Worm (Caenorhabditis elegans): ENCODE results near the gene ptp-2.

Gene ptp-2

ce11 chrII:5885966-5886621, 32.4 kb upstream of the ptp-2 start:
- TF ChIP-seq lsy-2 (tag; optimal IDR thresholded peaks at IDR 0.05) = peak in 1 of 2 experiments; percentile 33
- TF ChIP-seq nhr-90 (tag; optimal IDR thresholded peaks at IDR 0.05; ENCODE audit: poor library complexity) = peak; percentile 5
- peak; percentile 68 for TF ChIP-seq lin-14 (GFP tag; optimal IDR thresholded peaks at IDR 0.05)
- TF ChIP-seq elt-2 (tag; optimal IDR thresholded peaks at IDR 0.05) = peak; percentile 28
- peak; percentile 6 for TF ChIP-seq nhr-71 (tag; optimal IDR thresholded peaks at IDR 0.05)
- TF ChIP-seq nhr-77 (tag; optimal IDR thresholded peaks at IDR 0.05) = no peak
- TF ChIP-seq fkh-4 (tag; optimal IDR thresholded peaks at IDR 0.05; ENCODE audit: borderline replicate concordance) = no peak
- no peak for TF ChIP-seq isw-1 (GFP tag; IDR thresholded peaks at IDR 0.05)
- no peak for TF ChIP-seq alr-1 (tag; optimal IDR thresholded peaks at IDR 0.05; ENCODE audit: borderline replicate concordance)
- TF ChIP-seq fkh-8 (tag; optimal IDR thresholded peaks at IDR 0.05) = no peak
- no peak for TF ChIP-seq lin-13 (GFP tag; optimal IDR thresholded peaks at IDR 0.05)
- TF ChIP-seq snu-23 (GFP tag; optimal IDR thresholded peaks at IDR 0.05) = peak; percentile 32
- TF ChIP-seq dpl-1 (GFP tag; optimal IDR thresholded peaks at IDR 0.05) = no peak
- TF ChIP-seq ceh-82 (tag; optimal IDR thresholded peaks at IDR 0.05) = no peak
- no peak for TF ChIP-seq hlh-17 (GFP tag; optimal IDR thresholded peaks at IDR 0.05; ENCODE audit: borderline replicate concordance)
- TF ChIP-seq lin-35 (GFP tag; optimal IDR thresholded peaks at IDR 0.05) = peak in 1 of 2 experiments; percentile 58
- no peak for TF ChIP-seq aly-2 (tag; optimal IDR thresholded peaks at IDR 0.05)
- TF ChIP-seq ceh-63 (GFP tag; optimal IDR thresholded peaks at IDR 0.05) = no peak
- TF ChIP-seq skn-1 (tag; optimal IDR thresholded peaks at IDR 0.05) = no peak
- no peak for TF ChIP-seq nhr-237 (tag; optimal IDR thresholded peaks at IDR 0.05)
- TF ChIP-seq blmp-1 (tag; optimal IDR thresholded peaks at IDR 0.05) = peak; percentile 95
- peak; percentile 46 for TF ChIP-seq jun-1 (tag; optimal IDR thresholded peaks at IDR 0.05)
- TF ChIP-seq dsc-1 (tag; optimal IDR thresholded peaks at IDR 0.05) = no peak
- no peak for TF ChIP-seq unc-62 (GFP tag; optimal IDR thresholded peaks at IDR 0.05)
- TF ChIP-seq C16A3.4 (tag; optimal IDR thresholded peaks at IDR 0.05) = no peak
- TF ChIP-seq nhr-20 (tag; optimal IDR thresholded peaks at IDR 0.05) = no peak
- TF ChIP-seq nhr-28 (tag; optimal IDR thresholded peaks at IDR 0.05) = no peak
- no peak for TF ChIP-seq ztf-4 (tag; optimal IDR thresholded peaks at IDR 0.05)
- no peak for TF ChIP-seq mep-1 (tag; optimal IDR thresholded peaks at IDR 0.05)
- no peak for TF ChIP-seq nhr-84 (tag; optimal IDR thresholded peaks at IDR 0.05)
- TF ChIP-seq unc-130 (tag; optimal IDR thresholded peaks at IDR 0.05) = no peak
- no peak for TF ChIP-seq C34B4.2 (tag; optimal IDR thresholded peaks at IDR 0.05)
- no peak for TF ChIP-seq efl-1 (optimal IDR thresholded peaks at IDR 0.05)
- TF ChIP-seq efl-1 (GFP tag; optimal IDR thresholded peaks at IDR 0.05 in 1 of 2) = peak in 1 of 2 experiments; percentile 90
- no peak for TF ChIP-seq C04F5.9 (tag; optimal IDR thresholded peaks at IDR 0.05)
- TF ChIP-seq ces-1 (GFP tag; optimal IDR thresholded peaks at IDR 0.05) = no peak
- peak; percentile 88 for TF ChIP-seq nhr-85 (tag)
- no peak for TF ChIP-seq nhr-12 (tag; optimal IDR thresholded peaks at IDR 0.05)
- peak in 5 of 6 experiments; percentile 21 to 96 (median 35) for TF ChIP-seq elt-3 (tag; optimal IDR thresholded peaks at IDR 0.05)
- TF ChIP-seq ztf-11 (tag; optimal IDR thresholded peaks at IDR 0.05) = no peak
- TF ChIP-seq aha-1 (tag; optimal IDR thresholded peaks at IDR 0.05) = no peak
- TF ChIP-seq unc-86 (tag; optimal IDR thresholded peaks at IDR 0.05) = no peak
- TF ChIP-seq pag-3 (tag; optimal IDR thresholded peaks at IDR 0.05; ENCODE audit: borderline replicate concordance, insufficient read depth) = peak; percentile 57
- TF ChIP-seq zip-4 (GFP tag; optimal IDR thresholded peaks at IDR 0.05) = peak; percentile 28
- peak; percentile 6 for TF ChIP-seq hpl-2 (GFP tag; optimal IDR thresholded peaks at IDR 0.05)
- TF ChIP-seq mdl-1 (tag; optimal IDR thresholded peaks at IDR 0.05) = peak in 1 of 2 experiments; percentile 15
- TF ChIP-seq nhr-19 (GFP tag; conservative IDR thresholded peaks at IDR 0.05) = 0 out of 2 replicates have a peak, but pooled peaks have one; percentile 23
- TF ChIP-seq unc-98 (GFP tag; IDR thresholded peaks at IDR 0.05) = no peak

Measured in whole organism, L1 larva.